Fruit fly (Drosophila melanogaster): ENCODE results near the gene CG17147.

Gene CG17147

dm6 chr3L:20209092-20209491 is 14.6 kb upstream of the CG17147 start (continued):
- no peak for TF ChIP-seq ro (GFP tag; IDR thresholded peaks at IDR 0.05)
- TF ChIP-seq sd (tag; optimal IDR thresholded peaks at IDR 0.05), result peak; percentile 84
- peak; percentile 3 for TF ChIP-seq Fer1 (GFP tag; optimal IDR thresholded peaks at IDR 0.05)
- peak; percentile 24 for TF ChIP-seq CG18599 (GFP tag; optimal IDR thresholded peaks at IDR 0.05)
- peak; percentile 75 for TF ChIP-seq Hey (tag; optimal IDR thresholded peaks at IDR 0.05)
- TF ChIP-seq CG8281 (tag; optimal IDR thresholded peaks at IDR 0.05), result no peak
- peak; percentile 9 for TF ChIP-seq HmgZ (tag; optimal IDR thresholded peaks at IDR 0.05)
- TF ChIP-seq CG6791 (GFP tag; IDR thresholded peaks at IDR 0.05; ENCODE audit: partially characterized antibody), result no peak
- TF ChIP-seq Lim3 (GFP tag; IDR thresholded peaks at IDR 0.05), result peak; percentile 70; the same call in 1 of the 2 replicates
- TF ChIP-seq grn (GFP tag; optimal IDR thresholded peaks at IDR 0.05), result peak; percentile 96
- peak; percentile 90 for TF ChIP-seq CG34376 (GFP tag; optimal IDR thresholded peaks at IDR 0.05)
- no peak for TF ChIP-seq knrl (GFP tag; IDR thresholded peaks at IDR 0.05; ENCODE audit: partially characterized antibody)
- peak; percentile 59 for TF ChIP-seq GATAe (GFP tag; conservative IDR thresholded peaks at IDR 0.05)
- TF ChIP-seq org-1 (GFP tag; optimal IDR thresholded peaks at IDR 0.05), result no peak
- TF ChIP-seq sug (tag; optimal IDR thresholded peaks at IDR 0.05), result peak; percentile 90

dm6 chr3L:20209896-20210295 is 13.8 kb upstream of the CG17147 start:
- no peak for TF ChIP-seq E2f2 (GFP tag; IDR thresholded peaks at IDR 0.05)
- TF ChIP-seq sug (tag; optimal IDR thresholded peaks at IDR 0.05), result peak; percentile 20
- peak; percentile 76 for TF ChIP-seq mirr (GFP tag; optimal IDR thresholded peaks at IDR 0.05)
- no peak for TF ChIP-seq B-H2 (GFP tag; optimal IDR thresholded peaks at IDR 0.05)
- no peak for TF ChIP-seq pan (optimal IDR thresholded peaks at IDR 0.05)
- no peak for TF ChIP-seq pan (GFP tag; optimal IDR thresholded peaks at IDR 0.05 in 1 of 2, IDR thresholded peaks at IDR 0.05 in 1 of 2)
- no peak for TF ChIP-seq HmgD (GFP tag; optimal IDR thresholded peaks at IDR 0.05)
- peak; percentile 72 for TF ChIP-seq exex (tag; optimal IDR thresholded peaks at IDR 0.05)
- peak; percentile 24 for TF ChIP-seq sd (tag; optimal IDR thresholded peaks at IDR 0.05)

DNA sequence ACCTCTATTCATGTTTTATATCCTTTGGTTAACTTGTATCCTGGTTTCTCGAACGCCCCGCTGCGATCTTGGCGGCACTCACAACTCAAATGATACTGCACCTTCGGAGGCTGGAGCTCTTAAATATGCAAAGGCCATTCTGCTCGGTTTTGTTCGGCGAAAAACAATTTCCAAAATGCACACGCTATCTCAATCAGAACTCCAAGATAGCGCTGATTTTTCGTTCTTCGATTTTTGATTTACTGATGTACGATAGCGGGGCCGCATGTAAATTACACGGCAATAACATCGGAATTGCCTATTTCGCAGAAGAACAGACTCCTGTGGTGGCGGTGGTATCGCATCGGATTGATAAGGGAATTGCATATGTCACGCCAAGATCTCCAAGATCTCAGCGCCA is 11.7 kb upstream of the CG17147 start, which contains the start of gene CG7017:
Gene CG7017 (minus strand): TSS at position 101 of the 400 bp plus-strand sequence.
- TF ChIP-seq ftz-f1 (GFP tag; optimal IDR thresholded peaks at IDR 0.05), result no peak
- no peak for TF ChIP-seq cwo (GFP tag; optimal IDR thresholded peaks at IDR 0.05)
- TF ChIP-seq CG11560 (tag; IDR thresholded peaks at IDR 0.05), result no peak
- no peak for TF ChIP-seq Mrtf (GFP tag; IDR thresholded peaks at IDR 0.05)
- no peak for TF ChIP-seq CG8478 (optimal IDR thresholded peaks at IDR 0.05)
- TF ChIP-seq Atf-2 (GFP tag; optimal IDR thresholded peaks at IDR 0.05), result no peak

DNA sequence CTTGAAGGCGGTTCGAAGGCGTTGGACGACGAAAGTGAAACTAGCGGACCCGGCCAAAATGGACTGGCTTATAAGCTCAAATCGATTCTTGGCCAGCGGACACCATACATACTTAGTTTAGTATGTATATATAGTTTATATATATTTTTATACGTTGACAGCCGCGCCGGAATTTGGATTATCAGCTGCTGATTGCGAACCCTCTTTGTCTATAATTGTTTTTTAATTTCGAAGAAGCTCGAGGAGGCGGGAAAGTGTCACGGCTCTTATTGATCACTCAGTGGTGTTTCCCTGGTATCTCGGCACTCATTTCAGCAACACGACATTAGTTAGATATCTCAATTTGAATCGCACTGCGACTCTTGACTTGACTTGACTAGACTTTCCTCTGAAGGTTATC is 3.4 kb upstream of the CG17147 start, which contains the start of gene CG6933:
Gene CG6933 (minus strand): TSS at position 47 of the 400 bp plus-strand sequence.
- TF ChIP-seq sd (tag; optimal IDR thresholded peaks at IDR 0.05) (peak; percentile 70), exex (tag; optimal IDR thresholded peaks at IDR 0.05) (peak; percentile 98), so (GFP tag; IDR thresholded peaks at IDR 0.05) (no peak)

- no peak for TF ChIP-seq Neu2 (GFP tag; optimal IDR thresholded peaks at IDR 0.05; ENCODE audit: borderline replicate concordance)
- no peak for TF ChIP-seq CG10565 (GFP tag; optimal IDR thresholded peaks at IDR 0.05)
- peak; percentile 41 for TF ChIP-seq Dp (GFP tag; optimal IDR thresholded peaks at IDR 0.05)
- TF ChIP-seq HLH54F (GFP tag; optimal IDR thresholded peaks at IDR 0.05), result no peak
- TF ChIP-seq CG8089 (GFP tag; optimal IDR thresholded peaks at IDR 0.05), result no peak
- TF ChIP-seq CG43689 (GFP tag; IDR thresholded peaks at IDR 0.05), result no peak
- peak; percentile 30 for TF ChIP-seq BEAF-32 (GFP tag; optimal IDR thresholded peaks at IDR 0.05)
- no peak for TF ChIP-seq CG32532 (GFP tag; IDR thresholded peaks at IDR 0.05)
- TF ChIP-seq jigr1 (GFP tag; IDR thresholded peaks at IDR 0.05), result no peak
- TF ChIP-seq NFAT (GFP tag; IDR thresholded peaks at IDR 0.05), result no peak
- no peak for TF ChIP-seq CG3407 (GFP tag; optimal IDR thresholded peaks at IDR 0.05)
- peak; percentile 44 for TF ChIP-seq E2f2 (GFP tag; IDR thresholded peaks at IDR 0.05)
- TF ChIP-seq crp (GFP tag; optimal IDR thresholded peaks at IDR 0.05), result no peak
- no peak for TF ChIP-seq hth (optimal IDR thresholded peaks at IDR 0.05)
- TF ChIP-seq CkIIα-i1 (GFP tag; IDR thresholded peaks at IDR 0.05), result no peak
- no peak for TF ChIP-seq seq (GFP tag; IDR thresholded peaks at IDR 0.05)
- TF ChIP-seq Fer3 (tag; optimal IDR thresholded peaks at IDR 0.05), result no peak
- TF ChIP-seq sim (GFP tag; IDR thresholded peaks at IDR 0.05), result no peak
These were observed 2.8 kb upstream of the CG17147 start for dm6 chr3L:20220918-20221317.

Data from whole organism, embryonic.